Worm (Caenorhabditis elegans): ENCODE data around the gene F19B10.2.

F19B10.2 gene

ce11 chrII:3661932-3662331 is 13.3 kb upstream of the F19B10.2 start, which contains the start of gene F19B10.13:
TSS of gene F19B10.13 (plus strand) at chrII:3662274.
- TF ChIP-seq elt-3 (tag; optimal IDR thresholded peaks at IDR 0.05) (peak; percentile 61), mls-2 (tag; optimal IDR thresholded peaks at IDR 0.05) (no peak)

ce11 chrII:3663796-3664195 is 11.5 kb upstream of the F19B10.2 start, which contains the start of gene F19B10.6:
TSS of gene F19B10.6 (minus strand) at chrII:3663896.
- TF ChIP-seq ces-1 (GFP tag; optimal IDR thresholded peaks at IDR 0.05) (no peak), ceh-39 (tag; optimal IDR thresholded peaks at IDR 0.05) (no peak), hlh-1 (tag; optimal IDR thresholded peaks at IDR 0.05) (no peak), unc-39 (tag; optimal IDR thresholded peaks at IDR 0.05) (no peak)

ce11 chrII:3664470-3664869 is 10.8 kb upstream of the F19B10.2 start, which contains the start of gene F19B10.3:
TSS of gene F19B10.3 (plus strand) at chrII:3664770.
- no peak for TF ChIP-seq nhr-237 (tag; optimal IDR thresholded peaks at IDR 0.05)
- TF ChIP-seq elt-1 (tag; optimal IDR thresholded peaks at IDR 0.05; ENCODE audit: borderline replicate concordance, insufficient read depth), result no peak
- TF ChIP-seq lin-32 (GFP tag; optimal IDR thresholded peaks at IDR 0.05), result no peak
- TF ChIP-seq hlh-1 (tag; optimal IDR thresholded peaks at IDR 0.05), result no peak
- no peak for TF ChIP-seq elt-3 (tag; optimal IDR thresholded peaks at IDR 0.05)
- no peak for TF ChIP-seq flh-1 (GFP tag; optimal IDR thresholded peaks at IDR 0.05)
- no peak for TF ChIP-seq mls-2 (tag; optimal IDR thresholded peaks at IDR 0.05)
- no peak for TF ChIP-seq nhr-76 (tag; optimal IDR thresholded peaks at IDR 0.05)
- no peak for TF ChIP-seq lsy-2 (tag; optimal IDR thresholded peaks at IDR 0.05)
- no peak for TF ChIP-seq ztf-11 (tag; optimal IDR thresholded peaks at IDR 0.05)
- no peak for TF ChIP-seq zip-8 (tag; optimal IDR thresholded peaks at IDR 0.05)
- TF ChIP-seq ham-2 (GFP tag; optimal IDR thresholded peaks at IDR 0.05), result no peak
- TF ChIP-seq unc-62 (GFP tag; optimal IDR thresholded peaks at IDR 0.05), result no peak
- no peak for TF ChIP-seq ces-1 (GFP tag; optimal IDR thresholded peaks at IDR 0.05)
- no peak for TF ChIP-seq nhr-12 (tag; optimal IDR thresholded peaks at IDR 0.05)

ce11 chrII:3665181-3665580 is 10.1 kb upstream of the F19B10.2 start:
- TF ChIP-seq ham-2 (GFP tag; optimal IDR thresholded peaks at IDR 0.05), result no peak

ce11 chrII:3669315-3669714 is 6.0 kb upstream of the F19B10.2 start, which contains the start of gene srx-97:
TSS of gene srx-97 (minus strand) at chrII:3669415.
- TF ChIP-seq elt-1 (tag; optimal IDR thresholded peaks at IDR 0.05; ENCODE audit: borderline replicate concordance, insufficient read depth) (no peak), mls-2 (tag; optimal IDR thresholded peaks at IDR 0.05) (no peak), sptf-1 (tag; optimal IDR thresholded peaks at IDR 0.05) (no peak), nhr-28 (tag; optimal IDR thresholded peaks at IDR 0.05) (no peak), unc-39 (tag; optimal IDR thresholded peaks at IDR 0.05) (no peak), sem-2 (GFP tag; optimal IDR thresholded peaks at IDR 0.05) (no peak)

- TF ChIP-seq sptf-1 (tag; optimal IDR thresholded peaks at IDR 0.05) (no peak), unc-120 (tag; optimal IDR thresholded peaks at IDR 0.05; ENCODE audit: poor library complexity, severe bottlenecking) (no peak), unc-62 (GFP tag; optimal IDR thresholded peaks at IDR 0.05) (no peak), ceh-43 (GFP tag; optimal IDR thresholded peaks at IDR 0.05) (no peak), snpc-4 (tag; optimal IDR thresholded peaks at IDR 0.05) (no peak), hlh-1 (tag; optimal IDR thresholded peaks at IDR 0.05) (no peak), nhr-237 (tag; optimal IDR thresholded peaks at IDR 0.05) (no peak), nhr-12 (tag; optimal IDR thresholded peaks at IDR 0.05) (no peak), lin-13 (tag; optimal IDR thresholded peaks at IDR 0.05) (no peak), unc-39 (tag; optimal IDR thresholded peaks at IDR 0.05) (no peak), mab-5 (tag; optimal IDR thresholded peaks at IDR 0.05) (no peak), mep-1 (tag; optimal IDR thresholded peaks at IDR 0.05) (no peak), nhr-76 (tag; optimal IDR thresholded peaks at IDR 0.05) (no peak), lin-32 (GFP tag; optimal IDR thresholded peaks at IDR 0.05) (no peak)
Measured at ce11 chrII:3670956-3671355, 4.3 kb upstream of the F19B10.2 start, which contains the start of gene srx-98. TSS of gene srx-98 (minus strand) at chrII:3671056.

ce11 chrII:3673493-3673892 is 1.8 kb upstream of the F19B10.2 start, which contains the start of gene sea-1:
TSS of gene sea-1 (minus strand) at chrII:3673593.
- no peak for TF ChIP-seq cnd-1 (tag; optimal IDR thresholded peaks at IDR 0.05)
- no peak for TF ChIP-seq mab-5 (tag; optimal IDR thresholded peaks at IDR 0.05)
- TF ChIP-seq ces-1 (GFP tag; optimal IDR thresholded peaks at IDR 0.05), result no peak
- no peak for TF ChIP-seq M03D4.4 (tag; optimal IDR thresholded peaks at IDR 0.05)
- no peak for TF ChIP-seq nhr-12 (tag; optimal IDR thresholded peaks at IDR 0.05)
- TF ChIP-seq lin-13 (tag; optimal IDR thresholded peaks at IDR 0.05), result no peak
- TF ChIP-seq nhr-28 (tag; optimal IDR thresholded peaks at IDR 0.05), result no peak
- no peak for TF ChIP-seq unc-120 (tag; optimal IDR thresholded peaks at IDR 0.05; ENCODE audit: poor library complexity, severe bottlenecking)
